Fruit fly (Drosophila melanogaster): Measurements from ENCODE around the gene fh.
A peak's percentile ranks its signal among the peaks of the same experiment; 100 is the strongest.

The fh gene

dm6 chrX:9127264-9128011 lies 21.4 kb downstream of the fh start (continued):
- TF ChIP-seq CG7372 (GFP tag; IDR thresholded peaks at IDR 0.05) (no peak), Oaz (GFP tag; IDR thresholded peaks at IDR 0.05) (0 out of 2 replicates have a peak, but pooled peaks have one; percentile 16), phol (tag; optimal IDR thresholded peaks at IDR 0.05) (peak; percentile 31), exex (tag; optimal IDR thresholded peaks at IDR 0.05) (no peak), CG7786 (GFP tag; optimal IDR thresholded peaks at IDR 0.05) (peak; percentile 1), Med (GFP tag) (peak; percentile 77), CG11696 (GFP tag; IDR thresholded peaks at IDR 0.05) (peak; percentile 76), otp (GFP tag; IDR thresholded peaks at IDR 0.05) (no peak), CG4424 (GFP tag; optimal IDR thresholded peaks at IDR 0.05) (peak; percentile 3), Optix (GFP tag; IDR thresholded peaks at IDR 0.05) (no peak), fd64A (GFP tag; optimal IDR thresholded peaks at IDR 0.05) (no peak), scrt (GFP tag; optimal IDR thresholded peaks at IDR 0.05) (no peak), CG11695 (GFP tag; IDR thresholded peaks at IDR 0.05) (0 out of 3 replicates have a peak, but pooled peaks have one; percentile 31), CG10274 (GFP tag; optimal IDR thresholded peaks at IDR 0.05) (no peak), CG8388 (GFP tag; optimal IDR thresholded peaks at IDR 0.05) (no peak), CG8089 (GFP tag; optimal IDR thresholded peaks at IDR 0.05) (no peak), eve (GFP tag; optimal IDR thresholded peaks at IDR 0.05) (peak in 1 of 2 experiments; percentile 52), Fer3 (tag; optimal IDR thresholded peaks at IDR 0.05) (peak; percentile 20), shn (GFP tag; optimal IDR thresholded peaks at IDR 0.05) (no peak), Antp (GFP tag; optimal IDR thresholded peaks at IDR 0.05) (no peak), CG2712 (tag; optimal IDR thresholded peaks at IDR 0.05) (peak; percentile 20), Pdp1 (GFP tag; optimal IDR thresholded peaks at IDR 0.05) (peak in 1 of 2 experiments; percentile 18), Mad (GFP tag; optimal IDR thresholded peaks at IDR 0.05) (no peak), Spps (tag; optimal IDR thresholded peaks at IDR 0.05) (no peak), CG17359 (tag; optimal IDR thresholded peaks at IDR 0.05) (peak; percentile 17), slbo (GFP tag; IDR thresholded peaks at IDR 0.05) (0 out of 2 replicates have a peak, but pooled peaks have one; percentile 33), Hr51 (GFP tag; optimal IDR thresholded peaks at IDR 0.05) (peak in 1 of 2 experiments; percentile 26), lab (GFP tag; optimal IDR thresholded peaks at IDR 0.05) (peak; percentile 47), sisA (GFP tag; IDR thresholded peaks at IDR 0.05) (0 out of 2 replicates have a peak, but pooled peaks have one; percentile 17), Hr78 (GFP tag; optimal IDR thresholded peaks at IDR 0.05) (no peak), CG3065 (GFP tag; optimal IDR thresholded peaks at IDR 0.05) (no peak), CG17186 (GFP tag; optimal IDR thresholded peaks at IDR 0.05) (no peak), ro (GFP tag; IDR thresholded peaks at IDR 0.05) (no peak), CG11504 (tag; optimal IDR thresholded peaks at IDR 0.05) (peak; percentile 31), esg (GFP tag; conservative IDR thresholded peaks at IDR 0.05) (0 out of 2 replicates have a peak, but pooled peaks have one; percentile 12), BtbVII (GFP tag; optimal IDR thresholded peaks at IDR 0.05) (no peak), Xrp1 (GFP tag; IDR thresholded peaks at IDR 0.05) (peak; percentile 52; the same call in 1 of the 2 replicates), Sox102F (GFP tag; optimal IDR thresholded peaks at IDR 0.05) (peak; percentile 37), zfh1 (GFP tag; IDR thresholded peaks at IDR 0.05) (peak; percentile 62; the same call in 2 of the 3 replicates), ci (GFP tag; IDR thresholded peaks at IDR 0.05) (0 out of 3 replicates have a peak, but pooled peaks have one; percentile 13), CG30403 (GFP tag; optimal IDR thresholded peaks at IDR 0.05) (peak; percentile 30), Atf-2 (GFP tag; optimal IDR thresholded peaks at IDR 0.05) (no peak), nerfin-1 (tag; optimal IDR thresholded peaks at IDR 0.05) (peak; percentile 13), pan (optimal IDR thresholded peaks at IDR 0.05) (no peak), pan (GFP tag; optimal IDR thresholded peaks at IDR 0.05 in 1 of 2, IDR thresholded peaks at IDR 0.05 in 1 of 2) (peak in 1 of 2 experiments; percentile 31), tio (GFP tag; optimal IDR thresholded peaks at IDR 0.05) (peak; percentile 15), Ptx1 (GFP tag; IDR thresholded peaks at IDR 0.05) (peak; percentile 38; the same call in 1 of the 2 replicates), sc (optimal IDR thresholded peaks at IDR 0.05) (no peak), sc (GFP tag; optimal IDR thresholded peaks at IDR 0.05) (no peak)
